Fruit fly (Drosophila melanogaster) whole organism, embryonic: Measurements from ENCODE around the gene CycE.

Experiments
- Adf1 ChIP-seq: fragments of 200-800 bp; sonication (Bioruptor generic); IDR thresholded peaks from 2 replicates; pipeline ENCODE4 v1.3.6; 2022; ENCODE audit warnings: missing biosample characterization, missing genetic modification characterization
- Awh ChIP-seq: fragments of 200-800 bp; sonication (Bioruptor generic); IDR thresholded peaks from 2 replicates; pipeline ENCODE4, ENCODE4 v1.3.6; 2022; ENCODE audit warnings: missing biosample characterization, missing genetic modification characterization
- CG10979 ChIP-seq: fragments of 200-800 bp; sonication (Bioruptor generic); optimal IDR thresholded peaks from 2 replicates; lab custom pipeline; 2018; ENCODE audit warnings: missing biosample characterization, mild to moderate bottlenecking, missing genetic modification characterization, moderate library complexity
- CG11398 ChIP-seq: fragments of 200-800 bp; sonication (Bioruptor generic); optimal IDR thresholded peaks from 2 replicates; lab custom pipeline; 2016; ENCODE audit warnings: missing biosample characterization, missing genetic modification characterization
- CG1233 ChIP-seq: fragments of 200-800 bp; sonication (Bioruptor generic); optimal IDR thresholded peaks from 4 replicates; lab custom pipeline; 2018; ENCODE audit warnings: missing biosample characterization, mild to moderate bottlenecking, missing genetic modification characterization
- CG15696 ChIP-seq: fragments of 200-800 bp; sonication (Bioruptor generic); optimal IDR thresholded peaks from 2 replicates; lab custom pipeline; 2019; ENCODE audit warnings: missing biosample characterization, mild to moderate bottlenecking, missing genetic modification characterization, moderate library complexity
- CG1603 ChIP-seq: fragments of 200-800 bp; sonication (Bioruptor generic); optimal IDR thresholded peaks from 2 replicates; lab custom pipeline; 2019; ENCODE audit warnings: missing biosample characterization, mild to moderate bottlenecking, missing genetic modification characterization, moderate library complexity
- CG17612 ChIP-seq: fragments of 200-800 bp; sonication (Bioruptor generic); IDR thresholded peaks from 2 replicates; pipeline ENCODE4 v1.3.6; 2022; ENCODE audit warnings: missing biosample characterization, missing genetic modification characterization
- CG18262 ChIP-seq: fragments of 200-800 bp; optimal IDR thresholded peaks from 3 replicates; lab custom pipeline; 2019; ENCODE audit warnings: missing biosample characterization, mild to moderate bottlenecking, missing genetic modification characterization, moderate library complexity
- CG18619 ChIP-seq: fragments of 200-800 bp; sonication (Bioruptor generic); optimal IDR thresholded peaks from 3 replicates; lab custom pipeline; 2017; ENCODE audit warnings: missing biosample characterization, mild to moderate bottlenecking, missing genetic modification characterization
- CG2116 ChIP-seq: fragments of 200-800 bp; sonication (Bioruptor generic); optimal IDR thresholded peaks from 3 replicates; lab custom pipeline; 2018; ENCODE audit warnings: missing biosample characterization, mild to moderate bottlenecking, missing genetic modification characterization
- CG4617 ChIP-seq: fragments of 200-800 bp; sonication (Bioruptor generic); optimal IDR thresholded peaks from 3 replicates; lab custom pipeline; 2016; ENCODE audit warnings: missing biosample characterization, missing genetic modification characterization, borderline replicate concordance
- CG6683 ChIP-seq: fragments of 200-800 bp; sonication (Bioruptor generic); optimal IDR thresholded peaks from 2 replicates; lab custom pipeline; 2017; ENCODE audit warnings: missing biosample characterization, mild to moderate bottlenecking, missing genetic modification characterization, missing genetic modification reagents
- CG6854 ChIP-seq: fragments of 200-800 bp; sonication (Bioruptor generic); optimal IDR thresholded peaks from 3 replicates; lab custom pipeline; 2017; ENCODE audit warnings: missing biosample characterization, mild to moderate bottlenecking, missing genetic modification characterization
- CG7928 ChIP-seq: fragments of 200-800 bp; sonication (Bioruptor generic); optimal IDR thresholded peaks from 2 replicates; lab custom pipeline; 2017; ENCODE audit warnings: missing biosample characterization, mild to moderate bottlenecking, missing genetic modification characterization
- CG8281 ChIP-seq: fragments of 200-800 bp; sonication (Bioruptor generic); optimal IDR thresholded peaks from 2 replicates; lab custom pipeline; 2018; ENCODE audit warnings: missing biosample characterization, mild to moderate bottlenecking, missing genetic modification characterization, moderate library complexity
- CrebB ChIP-seq: fragments of 200-800 bp; sonication (Bioruptor generic); optimal IDR thresholded peaks from 3 replicates; lab custom pipeline; 2018; ENCODE audit warnings: missing biosample characterization, mild to moderate bottlenecking, missing genetic modification characterization
- Elba2 ChIP-seq: fragments of 200-800 bp; sonication (Bioruptor generic); optimal IDR thresholded peaks from 3 replicates; lab custom pipeline; 2016; ENCODE audit warnings: missing biosample characterization, missing genetic modification characterization
- H15 ChIP-seq: fragments of 200-800 bp; sonication (Bioruptor generic); IDR thresholded peaks from 3 replicates; pipeline ENCODE4 v1.3.6; 2022; ENCODE audit warnings: missing biosample characterization, missing genetic modification characterization
- MESR4 ChIP-seq: fragments of 200-800 bp; sonication (Bioruptor generic); optimal IDR thresholded peaks from 2 replicates; lab custom pipeline; 2018; ENCODE audit warnings: missing biosample characterization, mild to moderate bottlenecking, missing genetic modification characterization, moderate library complexity
- NC2α ChIP-seq: fragments of 200-800 bp; sonication (Bioruptor generic); optimal IDR thresholded peaks from 2 replicates; lab custom pipeline; 2016; ENCODE audit warnings: missing biosample characterization, missing genetic modification characterization
- Oli ChIP-seq: fragments of 200-800 bp; sonication (Bioruptor generic); optimal IDR thresholded peaks from 2 replicates; lab custom pipeline; 2018; ENCODE audit warnings: missing biosample characterization, mild to moderate bottlenecking, missing genetic modification characterization, moderate library complexity
- Opbp ChIP-seq: fragments of 200-800 bp; sonication (Bioruptor generic); IDR thresholded peaks from 3 replicates; pipeline ENCODE4 v1.3.6; 2022; ENCODE audit warnings: missing biosample characterization, missing genetic modification characterization; ENCODE audit not compliant: partially characterized antibody
- Xbp1 ChIP-seq: fragments of 200-800 bp; sonication (Bioruptor generic); optimal IDR thresholded peaks from 3 replicates; lab custom pipeline; 2016; ENCODE audit warnings: missing biosample characterization, mild to moderate bottlenecking, missing genetic modification characterization
- Xrp1 ChIP-seq: fragments of 200-800 bp; sonication (Bioruptor generic); IDR thresholded peaks from 2 replicates; pipeline ENCODE4 v1.3.6; 2022; ENCODE audit warnings: missing biosample characterization, missing genetic modification characterization
- br ChIP-seq: fragments of >200 bp; optimal IDR thresholded peaks from 2 replicates; lab custom pipeline; 2017
- cato ChIP-seq: fragments of 200-800 bp; sonication (Bioruptor generic); optimal IDR thresholded peaks from 2 replicates; lab custom pipeline; 2016; ENCODE audit warnings: missing biosample characterization, missing genetic modification characterization, borderline replicate concordance
- cg ChIP-seq: fragments of 200-800 bp; sonication (Bioruptor generic); optimal IDR thresholded peaks from 3 replicates; lab custom pipeline; 2019; ENCODE audit warnings: missing biosample characterization, mild to moderate bottlenecking, missing genetic modification characterization, moderate library complexity
- da ChIP-seq: fragments of 200-800 bp; sonication (Bioruptor generic); optimal IDR thresholded peaks from 2 replicates; lab custom pipeline; 2016; ENCODE audit warnings: missing biosample characterization, missing genetic modification characterization
- dpn ChIP-seq, 2 experiments: fragments of 200-800 bp; sonication (Bioruptor generic); optimal IDR thresholded peaks; 3 replicates each; lab custom pipeline; 2016; ENCODE audit warnings: missing biosample characterization in 2 of 2, missing genetic modification characterization in 2 of 2
- gsb-n ChIP-seq: fragments of 200-800 bp; sonication (Bioruptor generic); optimal IDR thresholded peaks from 3 replicates; lab custom pipeline; 2018; ENCODE audit warnings: missing biosample characterization, mild to moderate bottlenecking, missing genetic modification characterization
- hbn ChIP-seq: fragments of 200-800 bp; sonication (Bioruptor generic); IDR thresholded peaks from 2 replicates; pipeline ENCODE4 v1.3.6; 2022; ENCODE audit warnings: missing biosample characterization, missing genetic modification characterization; ENCODE audit not compliant: partially characterized antibody
- insv ChIP-seq, 2 experiments: fragments of 200-800 bp; sonication (Bioruptor generic); optimal IDR thresholded peaks; 3 replicates each; lab custom pipeline; 2016 to 2018; ENCODE audit warnings: missing biosample characterization in 2 of 2, missing genetic modification characterization in 2 of 2
- jing ChIP-seq: fragments of 200-800 bp; sonication (Bioruptor generic); optimal IDR thresholded peaks from 2 replicates; lab custom pipeline; 2018; ENCODE audit warnings: missing biosample characterization, mild to moderate bottlenecking, missing genetic modification characterization
- lmd ChIP-seq: fragments of 200-800 bp; sonication (Bioruptor generic); IDR thresholded peaks from 2 replicates; pipeline ENCODE4 v1.3.6; 2022; ENCODE audit warnings: missing biosample characterization, missing genetic modification characterization
- mld ChIP-seq: fragments of 200-800 bp; sonication (Bioruptor generic); IDR thresholded peaks from 3 replicates; pipeline ENCODE4 v1.3.6; 2022; ENCODE audit warnings: missing biosample characterization, missing genetic modification characterization; ENCODE audit not compliant: partially characterized antibody
- org-1 ChIP-seq: fragments of 200-800 bp; sonication (Bioruptor generic); optimal IDR thresholded peaks from 2 replicates; lab custom pipeline; 2017; ENCODE audit warnings: missing biosample characterization, missing genetic modification characterization
- repo ChIP-seq: fragments of 200-800 bp; sonication (Bioruptor generic); optimal IDR thresholded peaks from 2 replicates; lab custom pipeline; 2016; ENCODE audit warnings: missing biosample characterization, missing genetic modification characterization
- sug ChIP-seq: fragments of 200-800 bp; optimal IDR thresholded peaks from 2 replicates; lab custom pipeline; 2019; ENCODE audit warnings: missing biosample characterization, mild to moderate bottlenecking, missing genetic modification characterization, moderate library complexity
- tio ChIP-seq: fragments of 200-800 bp; sonication (Bioruptor generic); optimal IDR thresholded peaks from 2 replicates; lab custom pipeline; 2017; ENCODE audit warnings: missing biosample characterization, missing genetic modification characterization, inconsistent platforms
- zen ChIP-seq: fragments of 200-800 bp; sonication (Bioruptor generic); optimal IDR thresholded peaks from 3 replicates; lab custom pipeline; 2018; ENCODE audit warnings: missing biosample characterization, mild to moderate bottlenecking, missing genetic modification characterization, moderate library complexity

The CycE gene

DNA sequence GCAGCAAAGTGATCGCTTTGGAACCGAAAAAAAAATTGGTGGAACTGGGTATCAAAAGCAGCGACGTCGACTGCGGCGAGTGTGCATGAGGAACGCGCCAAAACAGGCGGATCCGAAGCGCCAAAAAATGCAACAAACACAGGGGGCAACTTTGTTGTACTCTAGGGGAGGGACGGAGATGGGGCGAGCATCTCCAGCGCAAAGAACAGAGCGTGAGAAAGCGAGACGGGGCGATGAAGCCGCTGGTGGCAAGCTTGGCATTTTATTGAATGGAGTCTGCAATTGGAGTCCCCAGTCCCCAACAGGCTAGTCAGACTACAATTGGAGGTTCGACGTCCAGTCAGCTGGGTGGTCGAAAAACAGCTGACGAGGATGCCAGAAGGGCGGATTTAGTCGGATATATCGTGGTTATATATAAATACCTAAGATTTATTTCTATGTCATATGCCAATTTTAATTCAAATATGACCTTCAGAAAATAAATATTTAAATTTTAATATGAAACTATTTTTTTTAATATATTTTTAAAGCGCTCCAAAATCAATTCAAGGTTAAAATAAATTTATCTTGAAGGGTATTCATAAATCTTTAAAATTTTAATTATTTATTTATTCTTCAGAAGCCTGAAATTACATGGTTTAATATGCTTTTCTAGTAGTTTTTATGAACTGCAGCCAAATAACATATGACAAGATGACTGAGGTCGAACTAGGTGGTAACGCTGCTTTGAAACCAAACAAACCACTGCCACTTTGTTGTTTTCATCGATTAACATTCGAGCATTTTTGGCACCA lies 1.2 kb downstream of the CycE start (continued):
- TF ChIP-seq CG4617 (GFP tag; lab: Kevin White, UChicago) (peak; percentile 40), H15 (GFP tag; lab: Robert Waterston, UW) (peak; percentile 61; the same call in 1 of the 3 replicates), CG11398 (GFP tag; lab: Kevin White, UChicago) (peak; percentile 6), Opbp (GFP tag; lab: Robert Waterston, UW) (no peak), cato (peak; percentile 81), CG18619 (GFP tag; lab: Kevin White, UChicago) (peak; percentile 92), Oli (tag; lab: Kevin White, UChicago) (peak; percentile 93), da (GFP tag; lab: Kevin White, UChicago) (no peak), insv (GFP tag; optimal IDR thresholded peaks at IDR 0.05; lab: Kevin White, UChicago) (peak in 1 of 2 experiments; percentile 27), CG8281 (tag; lab: Kevin White, UChicago) (peak; percentile 80), tio (GFP tag; lab: Kevin White, UChicago) (peak; percentile 89), CG6683 (GFP tag; lab: Kevin White, UChicago) (peak; percentile 83), CG15696 (tag; lab: Kevin White, UChicago) (peak; percentile 97), CG17612 (GFP tag; lab: Robert Waterston, UW) (no peak), repo (GFP tag; lab: Kevin White, UChicago) (no peak), dpn (GFP tag; optimal IDR thresholded peaks at IDR 0.05; lab: Kevin White, UChicago) (peak in 1 of 2 experiments; percentile 85), CrebB (tag; lab: Kevin White, UChicago) (peak; percentile 42), br (lab: Kevin White, UChicago) (no peak), NC2α (GFP tag; lab: Kevin White, UChicago) (no peak), CG18262 (tag; lab: Kevin White, UChicago) (peak; percentile 98), cg (no peak), CG10979 (tag; lab: Kevin White, UChicago) (peak; percentile 94), org-1 (peak; percentile 87), CG6854 (peak; percentile 81), CG7928 (GFP tag; lab: Kevin White, UChicago) (peak; percentile 55), Adf1 (peak; percentile 51), Xbp1 (GFP tag; lab: Kevin White, UChicago) (peak; percentile 87), MESR4 (GFP tag; lab: Kevin White, UChicago) (no peak), lmd (GFP tag; lab: Robert Waterston, UW) (peak; percentile 89), Awh (GFP tag; lab: Robert Waterston, UW) (peak; percentile 83), mld (GFP tag; lab: Robert Waterston, UW) (no peak), jing (GFP tag; lab: Kevin White, UChicago) (peak; percentile 34), CG2116 (GFP tag; lab: Kevin White, UChicago) (peak; percentile 66)

DNA sequence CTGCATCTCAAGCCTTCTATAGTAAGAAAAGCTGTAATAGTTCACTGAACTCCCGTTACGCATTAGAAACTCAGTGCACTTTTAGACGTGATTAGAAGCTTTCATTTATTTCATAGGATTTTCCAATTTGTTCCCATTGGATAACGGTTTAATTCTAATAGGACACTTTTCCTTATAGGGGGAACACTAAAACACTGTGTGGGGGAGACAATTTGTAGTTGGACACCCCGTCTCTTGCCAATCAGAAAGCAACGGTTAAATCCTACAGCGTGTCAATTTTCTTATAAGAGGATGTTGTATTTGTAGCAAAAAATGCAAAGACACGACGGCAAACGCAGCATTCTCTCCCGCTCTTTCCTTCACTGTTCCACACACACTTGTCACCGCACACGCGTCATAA lies 2.0 kb downstream of the CycE start:
- no peak for TF ChIP-seq CG1233
- 0 out of 2 replicates have a peak, but pooled peaks have one; percentile 7 for TF ChIP-seq hbn (GFP tag; lab: Robert Waterston, UW)
- peak; percentile 96 for TF ChIP-seq Elba2 (GFP tag; lab: Kevin White, UChicago)
- no peak for TF ChIP-seq CG1603 (tag; lab: Kevin White, UChicago)
- no peak for TF ChIP-seq sug (tag; lab: Kevin White, UChicago)
- no peak for TF ChIP-seq gsb-n (tag; lab: Kevin White, UChicago)
- TF ChIP-seq Xrp1 (GFP tag; lab: Robert Waterston, UW), result no peak
- peak; percentile 12 for TF ChIP-seq zen (tag; lab: Kevin White, UChicago)
- TF ChIP-seq insv (GFP tag; optimal IDR thresholded peaks at IDR 0.05; lab: Kevin White, UChicago), result peak; percentile 77 to 98
